Worm (Caenorhabditis elegans) whole organism, mixed stage, embryonic: Measurements from ENCODE around the gene Y46G5A.47.

ENCODE experiments used
- M03D4.4 ChIP-seq: sonication (generic microtip); optimal IDR thresholded peaks from 2 replicates; lab custom pipeline; 2017; ENCODE audit warnings: mild to moderate bottlenecking, missing genetic modification characterization, missing compliant biosample characterization
- bed-3 ChIP-seq: fragments of 200-800 bp; sonication (Bioruptor generic); optimal IDR thresholded peaks from 3 replicates; lab custom pipeline; 2018; ENCODE audit warnings: mild to moderate bottlenecking, missing genetic modification characterization, moderate library complexity, missing compliant biosample characterization
- blmp-1 ChIP-seq: fragments of 150-350 bp; optimal IDR thresholded peaks from 2 replicates; lab custom pipeline; 2014; ENCODE audit warnings: missing biosample characterization, missing genetic modification characterization
- ceh-39 ChIP-seq: fragments of 150-350 bp; optimal IDR thresholded peaks from 2 replicates; lab custom pipeline; 2014; ENCODE audit warnings: missing biosample characterization, missing genetic modification characterization
- ceh-43 ChIP-seq: fragments of 200-800 bp; sonication (Bioruptor generic); optimal IDR thresholded peaks from 2 replicates; lab custom pipeline; 2018; ENCODE audit warnings: mild to moderate bottlenecking, missing genetic modification characterization, moderate library complexity, missing compliant biosample characterization
- ces-1 ChIP-seq: fragments of 150-350 bp; optimal IDR thresholded peaks from 2 replicates; lab custom pipeline; 2014; ENCODE audit warnings: missing biosample characterization, missing genetic modification reagents, missing genetic modification characterization
- cnd-1 ChIP-seq: fragments of 200-800 bp; sonication (Bioruptor generic); optimal IDR thresholded peaks from 2 replicates; lab custom pipeline; 2018; ENCODE audit warnings: mild to moderate bottlenecking, missing genetic modification characterization, missing compliant biosample characterization
- drap-1 ChIP-seq: fragments of 200-800 bp; sonication (Bioruptor generic); optimal IDR thresholded peaks from 3 replicates; lab custom pipeline; 2018; ENCODE audit warnings: mild to moderate bottlenecking, missing genetic modification characterization, missing compliant biosample characterization
- elt-1 ChIP-seq: sonication (generic microtip); optimal IDR thresholded peaks from 2 replicates; lab custom pipeline; 2017; ENCODE audit warnings: missing genetic modification characterization, mild to moderate bottlenecking, missing compliant biosample characterization, antibody characterized with exemption, moderate library complexity, borderline replicate concordance; ENCODE audit not compliant: insufficient read depth
- elt-3 ChIP-seq: fragments of 150-350 bp; optimal IDR thresholded peaks from 2 replicates; lab custom pipeline; 2014; ENCODE audit warnings: missing biosample characterization, missing genetic modification characterization
- flh-1 ChIP-seq: fragments of 200-800 bp; sonication (Bioruptor generic); optimal IDR thresholded peaks from 2 replicates; lab custom pipeline; 2018; ENCODE audit warnings: mild to moderate bottlenecking, missing genetic modification characterization, moderate library complexity, missing compliant biosample characterization
- ham-2 ChIP-seq: fragments of 200-800 bp; sonication (Bioruptor generic); optimal IDR thresholded peaks from 2 replicates; lab custom pipeline; 2018; ENCODE audit warnings: mild to moderate bottlenecking, missing genetic modification characterization, missing compliant biosample characterization
- hlh-1 ChIP-seq: fragments of 150-350 bp; optimal IDR thresholded peaks from 2 replicates; lab custom pipeline; 2014; ENCODE audit warnings: missing biosample characterization, missing genetic modification reagents, missing genetic modification characterization
- lin-13 ChIP-seq: fragments of 150-350 bp; optimal IDR thresholded peaks from 2 replicates; lab custom pipeline; 2014; ENCODE audit warnings: missing biosample characterization, missing genetic modification characterization
- lin-32 ChIP-seq: fragments of 200-800 bp; sonication (Bioruptor generic); optimal IDR thresholded peaks from 2 replicates; lab custom pipeline; 2018; ENCODE audit warnings: mild to moderate bottlenecking, missing genetic modification characterization, missing compliant biosample characterization
- lsy-2 ChIP-seq: fragments of 150-350 bp; optimal IDR thresholded peaks from 2 replicates; lab custom pipeline; 2014; ENCODE audit warnings: missing biosample characterization, missing genetic modification characterization
- mab-5 ChIP-seq: fragments of 150-350 bp; optimal IDR thresholded peaks from 2 replicates; lab custom pipeline; 2014; ENCODE audit warnings: missing biosample characterization, missing genetic modification characterization
- mep-1 ChIP-seq: fragments of 150-350 bp; optimal IDR thresholded peaks from 2 replicates; lab custom pipeline; 2017; ENCODE audit warnings: missing biosample characterization, missing genetic modification reagents, missing genetic modification characterization, inconsistent platforms
- mls-2 ChIP-seq: sonication (generic microtip); optimal IDR thresholded peaks from 2 replicates; lab custom pipeline; 2016; ENCODE audit warnings: mild to moderate bottlenecking, missing genetic modification characterization, moderate library complexity, missing compliant biosample characterization
- nhr-12 ChIP-seq: fragments of 150-350 bp; optimal IDR thresholded peaks from 2 replicates; lab custom pipeline; 2014; ENCODE audit warnings: missing biosample characterization, missing genetic modification characterization
- nhr-2 ChIP-seq: fragments of 150-350 bp; optimal IDR thresholded peaks from 2 replicates; lab custom pipeline; 2014; ENCODE audit warnings: missing biosample characterization, missing genetic modification characterization
- nhr-237 ChIP-seq: fragments of 150-350 bp; optimal IDR thresholded peaks from 2 replicates; lab custom pipeline; 2014; ENCODE audit warnings: missing biosample characterization, missing genetic modification characterization
- nhr-28 ChIP-seq: fragments of 150-350 bp; optimal IDR thresholded peaks from 2 replicates; lab custom pipeline; 2014; ENCODE audit warnings: missing biosample characterization, missing genetic modification characterization
- nhr-76 ChIP-seq: sonication (generic microtip); optimal IDR thresholded peaks from 2 replicates; lab custom pipeline; 2017; ENCODE audit warnings: missing biosample characterization, missing genetic modification characterization
- pha-4 ChIP-seq: fragments of 150-350 bp; optimal IDR thresholded peaks from 2 replicates; lab custom pipeline; 2018; ENCODE audit warnings: missing biosample characterization, missing genetic modification reagents, missing genetic modification characterization
- sem-2 ChIP-seq: fragments of 200-800 bp; sonication (Bioruptor generic); optimal IDR thresholded peaks from 2 replicates; lab custom pipeline; 2018; ENCODE audit warnings: mild to moderate bottlenecking, missing genetic modification characterization, missing compliant biosample characterization
- snpc-4 ChIP-seq: fragments of 150-350 bp; optimal IDR thresholded peaks from 2 replicates; lab custom pipeline; 2014; ENCODE audit warnings: missing biosample characterization, missing genetic modification characterization
- sptf-1 ChIP-seq: sonication (generic microtip); optimal IDR thresholded peaks from 2 replicates; lab custom pipeline; 2017; ENCODE audit warnings: mild to moderate bottlenecking, missing genetic modification characterization, moderate library complexity, missing compliant biosample characterization
- tbx-8 ChIP-seq: fragments of 200-800 bp; sonication (Bioruptor generic); optimal IDR thresholded peaks from 2 replicates; lab custom pipeline; 2018; ENCODE audit warnings: mild to moderate bottlenecking, missing genetic modification characterization, moderate library complexity, missing compliant biosample characterization
- unc-39 ChIP-seq: fragments of 150-350 bp; optimal IDR thresholded peaks from 2 replicates; lab custom pipeline; 2014; ENCODE audit warnings: missing biosample characterization, missing genetic modification characterization
- unc-62 ChIP-seq: fragments of 150-350 bp; optimal IDR thresholded peaks from 2 replicates; lab custom pipeline; 2014; ENCODE audit warnings: missing biosample characterization, missing genetic modification reagents, missing genetic modification characterization
- zip-8 ChIP-seq: fragments of 150-350 bp; optimal IDR thresholded peaks from 2 replicates; lab custom pipeline; 2014; ENCODE audit warnings: missing biosample characterization, missing genetic modification characterization
- ztf-11 ChIP-seq: fragments of 150-350 bp; optimal IDR thresholded peaks from 2 replicates; lab custom pipeline; 2014; ENCODE audit warnings: missing biosample characterization, missing genetic modification characterization

Gene Y46G5A.47

ce11 chrII:12826752-12827151 is 21.6 kb upstream of the Y46G5A.47 start, which contains the start of gene Y46G5A.38:
Gene Y46G5A.38, plus strand, starts transcription at chrII:12827052.
- TF ChIP-seq nhr-76 (tag; lab: Kevin White, UChicago), result no peak
- TF ChIP-seq M03D4.4 (tag; lab: Kevin White, UChicago), result no peak
- no peak for TF ChIP-seq lin-13 (tag; lab: Kevin White, UChicago)
- TF ChIP-seq ceh-43, result no peak
- TF ChIP-seq zip-8 (tag; lab: Kevin White, UChicago), result no peak
- no peak for TF ChIP-seq flh-1 (GFP tag; lab: Kevin White, UChicago)
- TF ChIP-seq ceh-39 (tag; lab: Kevin White, UChicago), result no peak
- no peak for TF ChIP-seq unc-39 (tag; lab: Kevin White, UChicago)
- TF ChIP-seq tbx-8 (GFP tag; lab: Kevin White, UChicago), result no peak
- TF ChIP-seq cnd-1 (tag; lab: Kevin White, UChicago), result no peak
- TF ChIP-seq nhr-28 (tag; lab: Kevin White, UChicago), result no peak
- TF ChIP-seq snpc-4 (tag; lab: Kevin White, UChicago), result no peak
- TF ChIP-seq nhr-237, result no peak
- TF ChIP-seq ham-2 (GFP tag; lab: Kevin White, UChicago), result no peak
- no peak for TF ChIP-seq mep-1 (tag; lab: Kevin White, UChicago)

ce11 chrII:12824463-12824862 is 19.4 kb upstream of the Y46G5A.47 start:
- TF ChIP-seq ham-2 (GFP tag; lab: Kevin White, UChicago) (peak; percentile 57), snpc-4 (tag; lab: Kevin White, UChicago) (no peak)

- no peak for TF ChIP-seq mls-2 (tag; lab: Kevin White, UChicago)
- TF ChIP-seq ztf-11, result no peak
- TF ChIP-seq nhr-76 (tag; lab: Kevin White, UChicago), result no peak
- TF ChIP-seq nhr-28 (tag; lab: Kevin White, UChicago), result no peak
- no peak for TF ChIP-seq cnd-1 (tag; lab: Kevin White, UChicago)
- TF ChIP-seq unc-39 (tag; lab: Kevin White, UChicago), result no peak
- TF ChIP-seq unc-62 (GFP tag; lab: Kevin White, UChicago), result no peak
- no peak for TF ChIP-seq bed-3 (GFP tag; lab: Kevin White, UChicago)
- TF ChIP-seq snpc-4 (tag; lab: Kevin White, UChicago), result no peak
- no peak for TF ChIP-seq nhr-237
- TF ChIP-seq nhr-2 (tag; lab: Kevin White, UChicago), result no peak
- no peak for TF ChIP-seq M03D4.4 (tag; lab: Kevin White, UChicago)
- no peak for TF ChIP-seq ceh-43
- no peak for TF ChIP-seq blmp-1 (tag; lab: Kevin White, UChicago)
- no peak for TF ChIP-seq lsy-2 (tag; lab: Kevin White, UChicago)
- no peak for TF ChIP-seq ham-2 (GFP tag; lab: Kevin White, UChicago)
- no peak for TF ChIP-seq mab-5 (tag; lab: Kevin White, UChicago)
- TF ChIP-seq lin-13 (tag; lab: Kevin White, UChicago), result no peak
- no peak for TF ChIP-seq lin-32 (GFP tag; lab: Kevin White, UChicago)
- TF ChIP-seq, all 35 proteins: peak for 0
Measured at ce11 chrII:12823437-12823836, 18.3 kb upstream of the Y46G5A.47 start, which contains the start of gene Y46G5A.36. Gene Y46G5A.36, plus strand, starts transcription at chrII:12823679.

- TF ChIP-seq flh-1 (GFP tag; lab: Kevin White, UChicago) (no peak), lin-13 (tag; lab: Kevin White, UChicago) (no peak), zip-8 (tag; lab: Kevin White, UChicago) (no peak), sem-2 (GFP tag; lab: Kevin White, UChicago) (no peak), snpc-4 (tag; lab: Kevin White, UChicago) (no peak), pha-4 (tag; lab: Kevin White, UChicago) (no peak), unc-39 (tag; lab: Kevin White, UChicago) (no peak), mep-1 (tag; lab: Kevin White, UChicago) (no peak), drap-1 (GFP tag; lab: Kevin White, UChicago) (no peak), elt-3 (tag; lab: Kevin White, UChicago) (no peak), tbx-8 (GFP tag; lab: Kevin White, UChicago) (no peak), nhr-28 (tag; lab: Kevin White, UChicago) (no peak), mab-5 (tag; lab: Kevin White, UChicago) (no peak), elt-1 (no peak), sptf-1 (no peak)
Measured at ce11 chrII:12819979-12820378, 14.9 kb upstream of the Y46G5A.47 start.

ce11 chrII:12818488-12818887 is 13.4 kb upstream of the Y46G5A.47 start, which contains the start of gene Y46G5A.22:
Gene Y46G5A.22, minus strand, starts transcription at chrII:12818588.
- TF ChIP-seq nhr-12 (tag; lab: Kevin White, UChicago) (no peak), sptf-1 (no peak), bed-3 (GFP tag; lab: Kevin White, UChicago) (no peak), unc-62 (GFP tag; lab: Kevin White, UChicago) (no peak), M03D4.4 (tag; lab: Kevin White, UChicago) (no peak), lin-32 (GFP tag; lab: Kevin White, UChicago) (no peak), pha-4 (tag; lab: Kevin White, UChicago) (no peak), nhr-28 (tag; lab: Kevin White, UChicago) (no peak), ces-1 (no peak), nhr-76 (tag; lab: Kevin White, UChicago) (no peak), unc-39 (tag; lab: Kevin White, UChicago) (no peak), hlh-1 (no peak), ham-2 (GFP tag; lab: Kevin White, UChicago) (no peak), nhr-2 (tag; lab: Kevin White, UChicago) (no peak), mls-2 (tag; lab: Kevin White, UChicago) (no peak)
